Worm (Caenorhabditis elegans): ENCODE results near the gene T01C1.4.

Gene T01C1.4

ce11 chrX:10681698-10682097 is 35.2 kb downstream of the T01C1.4 start, which contains the start of gene phf-31:
Gene phf-31 (plus strand): TSS chrX:10681998.
- TF ChIP-seq blmp-1 (tag; optimal IDR thresholded peaks at IDR 0.05; ENCODE audit: insufficient read depth): no peak

DNA sequence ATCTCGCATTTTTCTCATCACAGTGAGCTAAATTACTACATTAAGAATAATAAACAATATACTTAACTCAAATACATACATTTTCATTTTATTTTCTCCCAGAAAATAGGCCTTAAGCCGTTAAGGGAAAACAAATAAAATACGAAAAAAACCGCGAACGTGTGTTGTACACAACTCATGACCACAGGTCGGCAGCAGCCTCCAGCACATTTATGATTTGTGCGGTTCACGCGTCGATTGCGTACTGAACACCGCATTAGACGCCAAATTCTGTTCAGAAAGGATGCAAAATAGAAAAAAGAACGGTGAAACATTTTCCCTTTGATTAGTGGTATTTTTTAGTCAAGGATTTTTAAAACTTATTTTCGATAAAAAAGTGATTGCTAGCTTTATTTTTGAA is 37.7 kb downstream of the T01C1.4 start:
- TF ChIP-seq Y55F3AM.14 (GFP tag; optimal IDR thresholded peaks at IDR 0.05) (no peak), R02D3.7 (tag; optimal IDR thresholded peaks at IDR 0.05) (no peak), ceh-82 (tag; optimal IDR thresholded peaks at IDR 0.05) (no peak), mab-5 (tag; optimal IDR thresholded peaks at IDR 0.05) (no peak), ama-1 (optimal IDR thresholded peaks at IDR 0.05) (no peak), lsy-2 (tag; optimal IDR thresholded peaks at IDR 0.05) (peak in 1 of 2 experiments; percentile 27), mbf-1 (tag; optimal IDR thresholded peaks at IDR 0.05) (no peak), unc-55 (GFP tag; optimal IDR thresholded peaks at IDR 0.05) (peak; percentile 27), nhr-25 (tag; optimal IDR thresholded peaks at IDR 0.05) (peak; percentile 5), ZK546.5 (tag; optimal IDR thresholded peaks at IDR 0.05) (no peak), lin-39 (tag; optimal IDR thresholded peaks at IDR 0.05) (no peak), fos-1 (tag; optimal IDR thresholded peaks at IDR 0.05) (peak; percentile 85), crh-2 (tag; optimal IDR thresholded peaks at IDR 0.05) (peak; percentile 65), alr-1 (tag; optimal IDR thresholded peaks at IDR 0.05) (no peak), nhr-23 (tag; optimal IDR thresholded peaks at IDR 0.05) (no peak), C34F6.9 (tag; optimal IDR thresholded peaks at IDR 0.05) (peak; percentile 63), snpc-4 (tag; optimal IDR thresholded peaks at IDR 0.05) (no peak), nhr-129 (tag; optimal IDR thresholded peaks at IDR 0.05) (peak; percentile 54), gmeb-1 (tag; optimal IDR thresholded peaks at IDR 0.05) (no peak)

ce11 chrX:10678081-10678736 is 38.7 kb downstream of the T01C1.4 start:
- peak; percentile 69 for TF ChIP-seq crh-2 (tag; optimal IDR thresholded peaks at IDR 0.05)
- TF ChIP-seq ceh-82 (tag; optimal IDR thresholded peaks at IDR 0.05): no peak
- TF ChIP-seq F13H6.1 (tag; optimal IDR thresholded peaks at IDR 0.05): peak; percentile 34
- TF ChIP-seq peb-1 (tag; optimal IDR thresholded peaks at IDR 0.05): no peak
- peak in 1 of 2 experiments; percentile 23 for TF ChIP-seq mdl-1 (tag; optimal IDR thresholded peaks at IDR 0.05)
- no peak for TF ChIP-seq gmeb-1 (tag; optimal IDR thresholded peaks at IDR 0.05)
- TF ChIP-seq Y55F3AM.14 (GFP tag; optimal IDR thresholded peaks at IDR 0.05): no peak
- peak; percentile 26 for TF ChIP-seq sma-3 (GFP tag; optimal IDR thresholded peaks at IDR 0.05)
- TF ChIP-seq nhr-21 (tag; optimal IDR thresholded peaks at IDR 0.05): peak; percentile 1
- peak; percentile 54 for TF ChIP-seq blmp-1 (tag; optimal IDR thresholded peaks at IDR 0.05; ENCODE audit: insufficient read depth)
- TF ChIP-seq ztf-11 (tag; optimal IDR thresholded peaks at IDR 0.05): no peak
- no peak for TF ChIP-seq unc-62 (GFP tag; optimal IDR thresholded peaks at IDR 0.05)
- no peak for TF ChIP-seq nhr-10 (tag; optimal IDR thresholded peaks at IDR 0.05)
- peak; percentile 19 for TF ChIP-seq zag-1 (tag; optimal IDR thresholded peaks at IDR 0.05)
- peak; percentile 40 for TF ChIP-seq egl-27 (tag; optimal IDR thresholded peaks at IDR 0.05)
- TF ChIP-seq mab-5 (tag; optimal IDR thresholded peaks at IDR 0.05): peak; percentile 49
- peak; percentile 66 for TF ChIP-seq ama-1 (optimal IDR thresholded peaks at IDR 0.05)
- TF ChIP-seq lsy-2 (tag; optimal IDR thresholded peaks at IDR 0.05): peak in 1 of 2 experiments; percentile 27
- TF ChIP-seq lin-13 (GFP tag; optimal IDR thresholded peaks at IDR 0.05): peak; percentile 23
- peak; percentile 80 for TF ChIP-seq nhr-129 (tag; optimal IDR thresholded peaks at IDR 0.05)
- no peak for TF ChIP-seq snpc-4 (tag; optimal IDR thresholded peaks at IDR 0.05)
- TF ChIP-seq fos-1 (tag; optimal IDR thresholded peaks at IDR 0.05): peak; percentile 18
- no peak for TF ChIP-seq dmd-4 (tag; optimal IDR thresholded peaks at IDR 0.05)
- peak; percentile 75 for TF ChIP-seq nhr-6 (tag; optimal IDR thresholded peaks at IDR 0.05)
- no peak for TF ChIP-seq nhr-11 (tag; optimal IDR thresholded peaks at IDR 0.05)
- TF ChIP-seq C34F6.9 (tag; optimal IDR thresholded peaks at IDR 0.05): peak; percentile 68
- no peak for TF ChIP-seq R02D3.7 (tag; optimal IDR thresholded peaks at IDR 0.05)
- TF ChIP-seq unc-55 (GFP tag; optimal IDR thresholded peaks at IDR 0.05): peak; percentile 9
- peak; percentile 12 for TF ChIP-seq sem-4 (tag; optimal IDR thresholded peaks at IDR 0.05)
- peak; percentile 68 for TF ChIP-seq nhr-25 (tag; optimal IDR thresholded peaks at IDR 0.05)
- TF ChIP-seq mbf-1 (tag; optimal IDR thresholded peaks at IDR 0.05): no peak
- peak; percentile 58 for TF ChIP-seq sma-9 (GFP tag; optimal IDR thresholded peaks at IDR 0.05)
- TF ChIP-seq sma-9 (tag; optimal IDR thresholded peaks at IDR 0.05): no peak
- TF ChIP-seq nhr-23 (tag; optimal IDR thresholded peaks at IDR 0.05): no peak
- TF ChIP-seq nhr-77 (tag; optimal IDR thresholded peaks at IDR 0.05): no peak

Data from whole organism, L2 larva.